Fruit fly (Drosophila melanogaster): ENCODE results near the gene CG43732.

Gene CG43732

dm6 chr3R:18916715-18917253, 33.2 kb upstream of the CG43732 start (continued):
- TF ChIP-seq Doc3 (GFP tag; IDR thresholded peaks at IDR 0.05; ENCODE audit: partially characterized antibody) = no peak
- TF ChIP-seq CG31224 (GFP tag; IDR thresholded peaks at IDR 0.05) = no peak
- no peak for TF ChIP-seq CG30431 (GFP tag; optimal IDR thresholded peaks at IDR 0.05)
- TF ChIP-seq sens-2 (GFP tag; IDR thresholded peaks at IDR 0.05) = no peak
- no peak for TF ChIP-seq ttk (GFP tag; IDR thresholded peaks at IDR 0.05)
- no peak for TF ChIP-seq CG15479 (GFP tag; optimal IDR thresholded peaks at IDR 0.05)
- no peak for TF ChIP-seq chn (GFP tag; optimal IDR thresholded peaks at IDR 0.05)
- no peak for TF ChIP-seq pnt (GFP tag; optimal IDR thresholded peaks at IDR 0.05)
- no peak for TF ChIP-seq gt (GFP tag; IDR thresholded peaks at IDR 0.05)
- no peak for TF ChIP-seq CG17186 (GFP tag; optimal IDR thresholded peaks at IDR 0.05)
- TF ChIP-seq Myb (GFP tag; optimal IDR thresholded peaks at IDR 0.05) = no peak
- TF ChIP-seq CG1603 (tag; optimal IDR thresholded peaks at IDR 0.05) = no peak
- TF ChIP-seq CG14860 (GFP tag; IDR thresholded peaks at IDR 0.05; ENCODE audit: partially characterized antibody) = no peak
- no peak for TF ChIP-seq Hr39 (optimal IDR thresholded peaks at IDR 0.05)
- no peak for TF ChIP-seq CG10274 (GFP tag; optimal IDR thresholded peaks at IDR 0.05)
- TF ChIP-seq Opbp (GFP tag; IDR thresholded peaks at IDR 0.05; ENCODE audit: partially characterized antibody) = no peak
- no peak for TF ChIP-seq Bdp1 (GFP tag; optimal IDR thresholded peaks at IDR 0.05)
- no peak for TF ChIP-seq CG10366 (GFP tag; IDR thresholded peaks at IDR 0.05)
- no peak for TF ChIP-seq Dp (GFP tag; optimal IDR thresholded peaks at IDR 0.05)
- TF ChIP-seq CG12769 (tag; optimal IDR thresholded peaks at IDR 0.05) = peak; percentile 71
- no peak for TF ChIP-seq CG17328 (GFP tag; IDR thresholded peaks at IDR 0.05)
- no peak for TF ChIP-seq CG6765 (GFP tag; optimal IDR thresholded peaks at IDR 0.05)
- TF ChIP-seq CG2199 (GFP tag; IDR thresholded peaks at IDR 0.05) = peak; percentile 78; the same call in 1 of the 3 replicates
- peak; percentile 57 for TF ChIP-seq B-H2 (GFP tag; optimal IDR thresholded peaks at IDR 0.05)
- no peak for TF ChIP-seq trh (GFP tag; optimal IDR thresholded peaks at IDR 0.05)
- TF ChIP-seq CG9727 (GFP tag; optimal IDR thresholded peaks at IDR 0.05) = no peak
- TF ChIP-seq pfk (GFP tag; optimal IDR thresholded peaks at IDR 0.05) = no peak
- TF ChIP-seq Scr (GFP tag; IDR thresholded peaks at IDR 0.05; ENCODE audit: partially characterized antibody) = no peak
- TF ChIP-seq Xrp1 (GFP tag; IDR thresholded peaks at IDR 0.05) = peak; percentile 32; the same call in 1 of the 2 replicates
- TF ChIP-seq CG3065 (GFP tag; optimal IDR thresholded peaks at IDR 0.05) = no peak
- TF ChIP-seq CG8281 (tag; optimal IDR thresholded peaks at IDR 0.05) = no peak
- TF ChIP-seq CG18619 (GFP tag; optimal IDR thresholded peaks at IDR 0.05) = no peak
- no peak for TF ChIP-seq sc (optimal IDR thresholded peaks at IDR 0.05)
- TF ChIP-seq sc (GFP tag; optimal IDR thresholded peaks at IDR 0.05) = no peak
- no peak for TF ChIP-seq tx (GFP tag; optimal IDR thresholded peaks at IDR 0.05)
- TF ChIP-seq CG15073 (GFP tag; optimal IDR thresholded peaks at IDR 0.05) = no peak
- TF ChIP-seq cwo (GFP tag; optimal IDR thresholded peaks at IDR 0.05) = peak; percentile 96
- no peak for TF ChIP-seq H15 (GFP tag; IDR thresholded peaks at IDR 0.05)
- TF ChIP-seq Nf-YB (GFP tag; optimal IDR thresholded peaks at IDR 0.05) = no peak
- TF ChIP-seq CG7372 (GFP tag; IDR thresholded peaks at IDR 0.05) = no peak
- peak; percentile 72 for TF ChIP-seq corto (GFP tag; optimal IDR thresholded peaks at IDR 0.05)
- TF ChIP-seq h (optimal IDR thresholded peaks at IDR 0.05) = no peak
- peak; percentile 93 for TF ChIP-seq sug (tag; optimal IDR thresholded peaks at IDR 0.05)
- no peak for TF ChIP-seq CG16813 (GFP tag; IDR thresholded peaks at IDR 0.05; ENCODE audit: partially characterized antibody)
- TF ChIP-seq ranshi (GFP tag; IDR thresholded peaks at IDR 0.05) = no peak
- no peak; the same call in 1 of the 2 replicates for TF ChIP-seq amos (GFP tag; IDR thresholded peaks at IDR 0.05; ENCODE audit: partially characterized antibody)
- no peak for TF ChIP-seq nom (GFP tag; optimal IDR thresholded peaks at IDR 0.05)
- no peak for TF ChIP-seq ems (GFP tag; optimal IDR thresholded peaks at IDR 0.05)
- no peak for TF ChIP-seq CG10959 (GFP tag; IDR thresholded peaks at IDR 0.05)
- TF ChIP-seq gem (tag; optimal IDR thresholded peaks at IDR 0.05) = no peak
- TF ChIP-seq bbx (GFP tag; IDR thresholded peaks at IDR 0.05; ENCODE audit: partially characterized antibody) = no peak
